Fruit fly (Drosophila melanogaster) whole organism, adult: ENCODE measurements around the gene CG10809.

Experiments
- CG11617 ChIP-seq: fragments of 200-800 bp; sonication (Bioruptor generic); optimal IDR thresholded peaks from 2 replicates; lab custom pipeline; 2017; ENCODE audit warnings: mild to moderate bottlenecking, missing biosample characterization, missing genetic modification reagents, missing genetic modification characterization
- CG12768 ChIP-seq: fragments of 200-800 bp; sonication (Bioruptor generic); optimal IDR thresholded peaks from 2 replicates; lab custom pipeline; 2017; ENCODE audit warnings: missing biosample characterization, missing genetic modification characterization, mild to moderate bottlenecking, moderate library complexity, missing genetic modification reagents
- CG14711 ChIP-seq: fragments of 200-800 bp; sonication (Bioruptor generic); optimal IDR thresholded peaks from 2 replicates; lab custom pipeline; 2018; ENCODE audit warnings: missing biosample characterization, mild to moderate bottlenecking, missing genetic modification characterization, moderate library complexity
- CG1620 ChIP-seq: fragments of 200-800 bp; sonication (Bioruptor generic); optimal IDR thresholded peaks from 2 replicates; lab custom pipeline; 2016; ENCODE audit warnings: missing biosample characterization, missing genetic modification characterization
- CG33017 ChIP-seq: fragments of 200-800 bp; sonication (Bioruptor generic); optimal IDR thresholded peaks from 2 replicates; lab custom pipeline; 2018; ENCODE audit warnings: missing biosample characterization, mild to moderate bottlenecking, missing genetic modification characterization, moderate library complexity
- CG5204 ChIP-seq: fragments of 200-800 bp; sonication (Bioruptor generic); optimal IDR thresholded peaks from 2 replicates; lab custom pipeline; 2016; ENCODE audit warnings: missing biosample characterization, missing genetic modification characterization
- CG7045 ChIP-seq: fragments of 200-800 bp; sonication (Bioruptor generic); optimal IDR thresholded peaks from 2 replicates; lab custom pipeline; 2017; ENCODE audit warnings: missing biosample characterization, mild to moderate bottlenecking, missing genetic modification characterization
- CG7101 ChIP-seq: fragments of 200-800 bp; sonication (Bioruptor generic); optimal IDR thresholded peaks from 2 replicates; lab custom pipeline; 2018; ENCODE audit warnings: missing biosample characterization, mild to moderate bottlenecking, missing genetic modification characterization, moderate library complexity
- Clk ChIP-seq: fragments of 200-800 bp; sonication (Bioruptor generic); optimal IDR thresholded peaks from 2 replicates; lab custom pipeline; 2017; ENCODE audit warnings: missing biosample characterization, missing genetic modification characterization
- Crg-1 ChIP-seq: fragments of 200-800 bp; sonication (Bioruptor generic); optimal IDR thresholded peaks from 2 replicates; lab custom pipeline; 2016; ENCODE audit warnings: missing biosample characterization, missing genetic modification characterization
- Hr96 ChIP-seq: fragments of 200-800 bp; sonication (Bioruptor generic); optimal IDR thresholded peaks from 2 replicates; lab custom pipeline; 2016; ENCODE audit warnings: missing biosample characterization, missing genetic modification characterization
- Mnt ChIP-seq: fragments of 200-800 bp; sonication (Bioruptor generic); optimal IDR thresholded peaks from 2 replicates; lab custom pipeline; 2016; ENCODE audit warnings: missing biosample characterization, mild to moderate bottlenecking, missing genetic modification characterization
- bab1 ChIP-seq: fragments of 200-800 bp; sonication (Bioruptor generic); optimal IDR thresholded peaks from 3 replicates; lab custom pipeline; 2019; ENCODE audit warnings: missing biosample characterization, mild to moderate bottlenecking, missing genetic modification characterization, moderate library complexity
- cic ChIP-seq: fragments of 200-800 bp; sonication (Bioruptor generic); optimal IDR thresholded peaks from 2 replicates; lab custom pipeline; 2017; ENCODE audit warnings: missing biosample characterization, mild to moderate bottlenecking, missing genetic modification characterization, moderate library complexity
- cnc ChIP-seq, 2 experiments: fragments of >200 bp; optimal IDR thresholded peaks; 2 replicates each; lab custom pipeline; 2017
- kay ChIP-seq: fragments of 200-800 bp; sonication (Bioruptor generic); peaks from one replicate; lab custom pipeline; 2016; ENCODE audit warnings: missing biosample characterization, missing genetic modification characterization, borderline replicate concordance
- ovo ChIP-seq: fragments of 200-800 bp; sonication (Bioruptor generic); optimal IDR thresholded peaks from 2 replicates; lab custom pipeline; 2016; ENCODE audit warnings: missing biosample characterization, missing genetic modification characterization
- pad ChIP-seq: fragments of 200-800 bp; sonication (Bioruptor generic); optimal IDR thresholded peaks from 3 replicates; lab custom pipeline; 2017; ENCODE audit warnings: missing biosample characterization, missing genetic modification characterization, mild to moderate bottlenecking, moderate library complexity, missing genetic modification reagents
- tj ChIP-seq: fragments of 200-800 bp; sonication (Bioruptor generic); optimal IDR thresholded peaks from 3 replicates; lab custom pipeline; 2017; ENCODE audit warnings: missing biosample characterization, mild to moderate bottlenecking, missing genetic modification characterization, moderate library complexity
- toe ChIP-seq: fragments of 200-800 bp; sonication (Bioruptor generic); optimal IDR thresholded peaks from 2 replicates; lab custom pipeline; 2016; ENCODE audit warnings: missing biosample characterization, missing genetic modification characterization

The CG10809 gene

DNA sequence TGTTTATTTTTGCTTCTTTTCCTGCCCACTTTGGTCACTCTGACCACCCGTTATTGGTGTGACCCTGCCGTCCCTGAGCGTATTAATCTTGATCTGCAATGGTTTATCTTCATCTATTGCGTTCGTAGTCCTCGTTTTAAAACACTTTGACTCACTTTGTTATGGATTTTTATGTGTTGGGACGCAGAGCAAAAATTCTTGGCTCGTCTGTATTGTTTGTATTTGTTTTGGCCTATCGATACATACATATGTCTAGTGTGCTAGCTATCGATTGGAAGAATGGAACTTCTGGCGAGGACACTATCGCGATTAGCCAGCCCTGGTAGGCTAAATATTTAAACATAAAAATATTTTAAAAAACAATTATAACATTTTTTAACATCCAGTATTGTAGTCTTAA, at the start of gene CG10809:
TSS of gene CG10809 (minus strand) at position 266 of the 400 bp plus-strand sequence.
- TF ChIP-seq CG7045 (GFP tag; lab: Kevin White, UChicago) (peak; percentile 7), CG5204 (no peak), ovo (GFP tag; lab: Kevin White, UChicago) (peak; percentile 3), CG1620 (GFP tag; lab: Kevin White, UChicago) (peak; percentile 17), CG11617 (peak; percentile 33), bab1 (peak; percentile 40), pad (peak; percentile 15), Hr96 (GFP tag; lab: Kevin White, UChicago) (no peak), CG7101 (tag; lab: Kevin White, UChicago) (peak; percentile 62), cic (GFP tag; lab: Kevin White, UChicago) (peak; percentile 34), toe (GFP tag; lab: Kevin White, UChicago) (peak; percentile 25), Clk (GFP tag; lab: Kevin White, UChicago) (no peak), Mnt (GFP tag; lab: Kevin White, UChicago) (peak; percentile 54), CG12768 (no peak), CG14711 (tag; lab: Kevin White, UChicago) (peak; percentile 31)

DNA sequence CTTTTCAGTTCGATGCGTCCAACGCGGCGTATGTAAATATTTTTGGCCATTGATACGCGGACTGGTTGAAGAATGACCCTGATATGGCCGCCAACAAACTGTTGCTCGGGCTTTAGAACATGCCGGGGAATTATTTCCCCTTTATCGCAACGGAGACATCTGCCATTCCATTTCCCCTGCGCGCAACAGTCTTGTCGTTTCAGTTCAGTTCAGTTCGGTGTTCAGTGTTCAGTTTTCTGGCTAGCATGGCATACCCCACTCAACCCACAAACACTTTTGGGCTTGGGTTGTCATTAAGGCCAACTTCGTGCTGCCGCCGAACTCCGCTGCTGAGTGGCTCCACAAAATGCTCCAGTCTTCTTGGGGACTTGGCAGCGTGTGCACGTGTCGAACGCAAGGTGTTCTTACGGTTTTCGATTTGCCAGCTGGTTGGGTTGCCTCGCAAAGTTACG, 48.1 kb upstream of the CG10809 start, which contains the start of gene bma:
TSS of gene bma (plus strand) at position 402 of the 452 bp plus-strand sequence.
- TF ChIP-seq pad = peak; percentile 84
- TF ChIP-seq Hr96 (GFP tag; lab: Kevin White, UChicago) = no peak

DNA sequence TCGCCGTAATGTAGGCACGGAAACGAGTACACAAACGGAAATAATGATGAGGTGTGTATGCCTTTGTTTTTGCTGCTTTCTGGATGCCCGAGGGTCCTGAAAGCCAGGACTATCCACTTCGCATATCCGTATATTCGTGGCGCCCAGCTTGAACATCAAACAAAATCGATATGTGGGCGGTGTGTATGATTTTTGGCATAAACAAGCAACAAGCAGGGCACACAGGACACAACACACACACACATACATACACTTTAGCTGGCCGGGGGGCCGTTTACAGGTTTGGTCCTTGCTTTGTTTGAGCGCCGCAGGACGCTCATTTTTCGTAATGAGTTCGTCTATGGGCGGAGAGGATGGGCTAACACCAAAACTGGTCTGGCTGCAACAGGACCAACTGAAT, 45.3 kb upstream of the CG10809 start:
- TF ChIP-seq cic (GFP tag; lab: Kevin White, UChicago) (no peak), bab1 (no peak), CG5204 (no peak), CG1620 (GFP tag; lab: Kevin White, UChicago) (no peak), ovo (GFP tag; lab: Kevin White, UChicago) (no peak), pad (no peak), Clk (GFP tag; lab: Kevin White, UChicago) (no peak), kay (no peak), CG14711 (tag; lab: Kevin White, UChicago) (no peak), Mnt (GFP tag; lab: Kevin White, UChicago) (no peak), CG7101 (tag; lab: Kevin White, UChicago) (no peak), cnc (optimal IDR thresholded peaks at IDR 0.05; lab: Kevin White, UChicago) (no peak)

- no peak for TF ChIP-seq bab1
- peak; percentile 32 for TF ChIP-seq cic (GFP tag; lab: Kevin White, UChicago)
- TF ChIP-seq CG7045 (GFP tag; lab: Kevin White, UChicago) = no peak
- TF ChIP-seq ovo (GFP tag; lab: Kevin White, UChicago) = peak; percentile 3
- TF ChIP-seq CG1620 (GFP tag; lab: Kevin White, UChicago) = peak; percentile 65
- peak; percentile 32 for TF ChIP-seq CG14711 (tag; lab: Kevin White, UChicago)
- no peak for TF ChIP-seq tj
- peak; percentile 43 for TF ChIP-seq pad
- TF ChIP-seq CG7101 (tag; lab: Kevin White, UChicago) = peak; percentile 53
- TF ChIP-seq CG11617 = no peak
- peak; percentile 0 for TF ChIP-seq Mnt (GFP tag; lab: Kevin White, UChicago)
- no peak for TF ChIP-seq cnc (optimal IDR thresholded peaks at IDR 0.05; lab: Kevin White, UChicago)
- peak; percentile 60 for TF ChIP-seq CG5204
- peak; percentile 61 for TF ChIP-seq CG33017
- peak; percentile 10 for TF ChIP-seq Clk (GFP tag; lab: Kevin White, UChicago)
- TF ChIP-seq CG12768 = peak; percentile 29
- peak; percentile 50 for TF ChIP-seq Crg-1 (GFP tag; lab: Kevin White, UChicago)
- peak; percentile 67 for TF ChIP-seq Hr96 (GFP tag; lab: Kevin White, UChicago)
- TF ChIP-seq toe (GFP tag; lab: Kevin White, UChicago) = peak; percentile 64
- no peak for TF ChIP-seq kay
Observed at dm6 chr3L:9899046-9899659, 39.5 kb upstream of the CG10809 start, which contains the start of gene nudE. Gene nudE (plus strand): TSS chr3L:9899241.

dm6 chr3L:9898355-9898754, 38.7 kb upstream of the CG10809 start, which contains the start of the genes CG6707 and CG46387:
Gene CG6707 (minus strand): TSS chr3L:9898575.
Gene CG46387 (plus strand): TSS chr3L:9898626.
- TF ChIP-seq Hr96 (GFP tag; lab: Kevin White, UChicago) = no peak
- peak; percentile 44 for TF ChIP-seq toe (GFP tag; lab: Kevin White, UChicago)
- peak; percentile 25 for TF ChIP-seq CG1620 (GFP tag; lab: Kevin White, UChicago)
- peak; percentile 23 for TF ChIP-seq tj
- peak; percentile 49 for TF ChIP-seq Mnt (GFP tag; lab: Kevin White, UChicago)
- no peak for TF ChIP-seq CG5204
- TF ChIP-seq Crg-1 (GFP tag; lab: Kevin White, UChicago) = peak; percentile 34
- TF ChIP-seq CG7045 (GFP tag; lab: Kevin White, UChicago) = peak; percentile 9

- TF ChIP-seq CG33017 (no peak), ovo (GFP tag; lab: Kevin White, UChicago) (no peak), CG11617 (no peak), Hr96 (GFP tag; lab: Kevin White, UChicago) (no peak), Mnt (GFP tag; lab: Kevin White, UChicago) (no peak), CG1620 (GFP tag; lab: Kevin White, UChicago) (no peak), bab1 (no peak), CG14711 (tag; lab: Kevin White, UChicago) (no peak), toe (GFP tag; lab: Kevin White, UChicago) (no peak), cic (GFP tag; lab: Kevin White, UChicago) (peak; percentile 70), Crg-1 (GFP tag; lab: Kevin White, UChicago) (no peak), pad (no peak), kay (peak; percentile 94), CG7045 (GFP tag; lab: Kevin White, UChicago) (no peak), CG7101 (tag; lab: Kevin White, UChicago) (no peak), tj (peak; percentile 8), Clk (GFP tag; lab: Kevin White, UChicago) (no peak), cnc (optimal IDR thresholded peaks at IDR 0.05; lab: Kevin White, UChicago) (no peak), CG5204 (no peak)
Observed at dm6 chr3L:9897164-9897783, 37.6 kb upstream of the CG10809 start.
